Fruit fly (Drosophila melanogaster): ENCODE measurements around the gene CG9917.

CG9917 gene

DNA sequence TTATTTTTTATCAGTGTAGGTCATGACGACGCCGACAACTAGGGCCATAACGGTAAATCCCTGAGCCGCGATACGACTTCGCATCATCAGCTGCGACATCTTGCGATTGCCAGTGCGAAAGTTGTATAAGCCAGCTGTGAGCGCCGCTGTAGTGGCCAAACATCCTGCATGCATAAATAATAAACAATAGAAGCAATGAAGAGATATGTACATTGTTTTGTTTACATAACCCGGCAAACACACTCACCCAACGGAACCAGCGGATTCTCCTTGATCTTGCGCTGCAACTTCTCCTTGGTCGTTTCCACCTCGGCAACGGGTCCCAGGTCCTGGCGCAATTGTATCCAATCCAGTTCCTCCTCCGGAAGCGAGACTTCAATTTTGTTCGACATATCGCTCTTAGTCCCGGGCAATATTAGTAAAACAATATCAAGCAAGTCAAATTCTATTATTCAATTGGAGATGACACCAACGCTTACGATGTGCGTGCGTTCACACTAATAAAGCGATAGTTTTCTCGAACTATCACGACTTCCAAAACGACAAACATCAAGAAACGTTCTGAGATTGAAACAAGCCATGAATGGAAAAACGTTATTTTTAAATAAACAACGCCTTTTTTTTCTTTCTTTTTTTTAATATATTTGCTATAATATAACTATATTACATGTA is 8.7 kb upstream of the CG9917 start (continued):
- TF ChIP-seq CG11695 (GFP tag; IDR thresholded peaks at IDR 0.05) (no peak), croc (GFP tag; conservative IDR thresholded peaks at IDR 0.05) (no peak), ssp (GFP tag; IDR thresholded peaks at IDR 0.05) (peak; percentile 65), CG1603 (tag; optimal IDR thresholded peaks at IDR 0.05) (peak; percentile 59), HmgZ (tag; optimal IDR thresholded peaks at IDR 0.05) (no peak), Ets97D (GFP tag; optimal IDR thresholded peaks at IDR 0.05) (peak; percentile 19), CG17385 (GFP tag; optimal IDR thresholded peaks at IDR 0.05) (no peak), da (GFP tag; optimal IDR thresholded peaks at IDR 0.05) (no peak), Rx (GFP tag; IDR thresholded peaks at IDR 0.05) (no peak), dpn (GFP tag; optimal IDR thresholded peaks at IDR 0.05) (no peak), CG2875 (GFP tag; optimal IDR thresholded peaks at IDR 0.05) (no peak), CG6791 (GFP tag; IDR thresholded peaks at IDR 0.05; ENCODE audit: partially characterized antibody) (peak; percentile 84), CG33557 (GFP tag; optimal IDR thresholded peaks at IDR 0.05) (no peak), Med (GFP tag) (peak; percentile 60), Sry-δ (GFP tag; optimal IDR thresholded peaks at IDR 0.05) (peak; percentile 89), Dll (GFP tag; IDR thresholded peaks at IDR 0.05; ENCODE audit: partially characterized antibody) (peak; percentile 77), CG7372 (GFP tag; IDR thresholded peaks at IDR 0.05) (no peak), Dbx (GFP tag; IDR thresholded peaks at IDR 0.05) (0 out of 3 replicates have a peak, but pooled peaks have one; percentile 19), crp (GFP tag; optimal IDR thresholded peaks at IDR 0.05) (peak in 1 of 2 experiments; percentile 8), sima (GFP tag; optimal IDR thresholded peaks at IDR 0.05) (no peak), tll (GFP tag; optimal IDR thresholded peaks at IDR 0.05) (peak in 1 of 2 experiments; percentile 21), Sry-β (GFP tag; optimal IDR thresholded peaks at IDR 0.05) (no peak), YL-1 (GFP tag; optimal IDR thresholded peaks at IDR 0.05) (peak; percentile 9), CG42726 (GFP tag; IDR thresholded peaks at IDR 0.05; ENCODE audit: partially characterized antibody) (peak; percentile 89; the same call in 1 of the 2 replicates), Asciz (GFP tag; optimal IDR thresholded peaks at IDR 0.05) (no peak), CG17829 (tag; optimal IDR thresholded peaks at IDR 0.05) (no peak), fd64A (GFP tag; optimal IDR thresholded peaks at IDR 0.05) (no peak), CG16813 (GFP tag; IDR thresholded peaks at IDR 0.05; ENCODE audit: partially characterized antibody) (peak; percentile 86), insv (GFP tag; optimal IDR thresholded peaks at IDR 0.05) (no peak), CG12769 (tag; optimal IDR thresholded peaks at IDR 0.05) (no peak), Camta (GFP tag; optimal IDR thresholded peaks at IDR 0.05) (no peak), Nf-YA (GFP tag; IDR thresholded peaks at IDR 0.05) (no peak), Sin3A (optimal IDR thresholded peaks at IDR 0.05) (peak; percentile 21), stc (GFP tag; IDR thresholded peaks at IDR 0.05) (no peak), CG17361 (GFP tag; IDR thresholded peaks at IDR 0.05) (0 out of 3 replicates have a peak, but pooled peaks have one; percentile 10), CG4730 (GFP tag; IDR thresholded peaks at IDR 0.05) (no peak), HHEX (GFP tag; optimal IDR thresholded peaks at IDR 0.05) (no peak), Bteb2 (GFP tag; optimal IDR thresholded peaks at IDR 0.05) (no peak), Fer2 (tag; optimal IDR thresholded peaks at IDR 0.05) (no peak), HLH3B (GFP tag; IDR thresholded peaks at IDR 0.05) (no peak), Bdp1 (GFP tag; optimal IDR thresholded peaks at IDR 0.05) (no peak), Bgb (GFP tag; IDR thresholded peaks at IDR 0.05; ENCODE audit: partially characterized antibody) (peak; percentile 89), Sox100B (GFP tag; optimal IDR thresholded peaks at IDR 0.05) (no peak), gt (GFP tag; IDR thresholded peaks at IDR 0.05) (no peak), CG1792 (GFP tag; optimal IDR thresholded peaks at IDR 0.05) (no peak), CG3995 (GFP tag; optimal IDR thresholded peaks at IDR 0.05) (peak; percentile 95), Dp (GFP tag; optimal IDR thresholded peaks at IDR 0.05) (peak; percentile 24), CG1647 (GFP tag; optimal IDR thresholded peaks at IDR 0.05) (no peak), CG2116 (GFP tag; optimal IDR thresholded peaks at IDR 0.05) (peak; percentile 53), crc (GFP tag; optimal IDR thresholded peaks at IDR 0.05) (no peak)
